Fruit fly (Drosophila melanogaster) whole organism, embryonic: ENCODE data around the gene Cyp4g15.

Experiments used
- Blimp-1 ChIP-seq: fragments of 200-800 bp; sonication (Bioruptor generic); optimal IDR thresholded peaks from 3 replicates; lab custom pipeline; 2018; ENCODE audit warnings: missing biosample characterization, missing genetic modification characterization, mild to moderate bottlenecking, moderate library complexity, missing genetic modification reagents
- CG11504 ChIP-seq: fragments of 200-800 bp; sonication (Bioruptor generic); optimal IDR thresholded peaks from 3 replicates; lab custom pipeline; 2019; ENCODE audit warnings: missing biosample characterization, mild to moderate bottlenecking, missing genetic modification characterization, moderate library complexity
- CG11696 ChIP-seq: fragments of 200-800 bp; sonication (Bioruptor generic); IDR thresholded peaks from 2 replicates; pipeline ENCODE4 v1.3.6; 2022; ENCODE audit warnings: missing biosample characterization, missing genetic modification characterization
- CG12659 ChIP-seq: fragments of 200-800 bp; sonication (Bioruptor generic); optimal IDR thresholded peaks from 3 replicates; lab custom pipeline; 2017; ENCODE audit warnings: mild to moderate bottlenecking, missing biosample characterization, missing genetic modification reagents, missing genetic modification characterization
- CG3281 ChIP-seq: fragments of 200-800 bp; sonication (Bioruptor generic); optimal IDR thresholded peaks from 3 replicates; lab custom pipeline; 2017; ENCODE audit warnings: missing biosample characterization, mild to moderate bottlenecking, missing genetic modification characterization
- CG33213 ChIP-seq: fragments of 200-800 bp; sonication (Bioruptor generic); optimal IDR thresholded peaks from 3 replicates; lab custom pipeline; 2016; ENCODE audit warnings: missing biosample characterization, missing genetic modification characterization
- CG34224 ChIP-seq: fragments of 200-800 bp; sonication (Bioruptor generic); IDR thresholded peaks from 3 replicates; pipeline ENCODE4 v1.3.6; 2022; ENCODE audit warnings: missing biosample characterization, missing genetic modification characterization; ENCODE audit not compliant: partially characterized antibody
- CG3995 ChIP-seq: fragments of 200-800 bp; sonication (Bioruptor generic); optimal IDR thresholded peaks from 3 replicates; lab custom pipeline; 2016; ENCODE audit warnings: missing biosample characterization, missing genetic modification characterization
- CG4282 ChIP-seq: fragments of 200-800 bp; sonication (Bioruptor generic); optimal IDR thresholded peaks from 2 replicates; lab custom pipeline; 2016; ENCODE audit warnings: missing biosample characterization, missing genetic modification characterization
- CG43689 ChIP-seq: fragments of 200-800 bp; sonication (Bioruptor generic); IDR thresholded peaks from 2 replicates; pipeline ENCODE4 v1.3.6; 2022; ENCODE audit warnings: missing biosample characterization, missing genetic modification characterization
- CG4730 ChIP-seq: fragments of 200-800 bp; sonication (Bioruptor generic); IDR thresholded peaks from 2 replicates; pipeline ENCODE4 v1.3.6; 2022; ENCODE audit warnings: missing biosample characterization, missing genetic modification characterization
- CG5245 ChIP-seq: fragments of 200-800 bp; sonication (Bioruptor generic); optimal IDR thresholded peaks from 3 replicates; lab custom pipeline; 2016; ENCODE audit warnings: missing biosample characterization, missing genetic modification characterization
- CG6791 ChIP-seq: fragments of 200-800 bp; sonication (Bioruptor generic); IDR thresholded peaks from 3 replicates; pipeline ENCODE4 v1.3.6; 2022; ENCODE audit warnings: missing biosample characterization, missing genetic modification characterization; ENCODE audit not compliant: partially characterized antibody
- CG6854 ChIP-seq: fragments of 200-800 bp; sonication (Bioruptor generic); optimal IDR thresholded peaks from 3 replicates; lab custom pipeline; 2017; ENCODE audit warnings: missing biosample characterization, mild to moderate bottlenecking, missing genetic modification characterization
- CG7839 ChIP-seq: fragments of 200-800 bp; sonication (Bioruptor generic); optimal IDR thresholded peaks from 3 replicates; lab custom pipeline; 2018; ENCODE audit warnings: missing biosample characterization, mild to moderate bottlenecking, missing genetic modification characterization, moderate library complexity
- CG7963 ChIP-seq: fragments of 200-800 bp; sonication (Bioruptor generic); IDR thresholded peaks from 3 replicates; pipeline ENCODE4 v1.3.6; 2022; ENCODE audit warnings: missing biosample characterization, missing genetic modification characterization; ENCODE audit not compliant: partially characterized antibody
- CG8765 ChIP-seq: fragments of 200-800 bp; sonication (Bioruptor generic); IDR thresholded peaks from 2 replicates; pipeline ENCODE4 v1.3.6; 2022; ENCODE audit warnings: missing biosample characterization, missing genetic modification characterization
- CHES-1-like ChIP-seq: fragments of 200-800 bp; sonication (Bioruptor generic); optimal IDR thresholded peaks from 2 replicates; lab custom pipeline; 2016; ENCODE audit warnings: missing biosample characterization, missing genetic modification characterization
- Dbx ChIP-seq: fragments of 200-800 bp; sonication (Bioruptor generic); IDR thresholded peaks from 3 replicates; pipeline ENCODE4 v1.3.6; 2022; ENCODE audit warnings: missing biosample characterization, missing genetic modification characterization
- GATAe ChIP-seq: fragments of 200-800 bp; sonication (Bioruptor generic); conservative IDR thresholded peaks from 2 replicates; pipeline ENCODE4 v1.3.6; 2022; ENCODE audit warnings: missing biosample characterization, missing genetic modification characterization
- H2.0 ChIP-seq: fragments of 200-800 bp; sonication (Bioruptor generic); IDR thresholded peaks from 2 replicates; pipeline ENCODE4 v1.3.6; 2022; ENCODE audit warnings: missing biosample characterization, missing genetic modification characterization
- Hr3 ChIP-seq: fragments of 200-800 bp; sonication (Bioruptor generic); optimal IDR thresholded peaks from 3 replicates; lab custom pipeline; 2016; ENCODE audit warnings: missing biosample characterization, missing genetic modification characterization
- Hsf ChIP-seq: fragments of 200-800 bp; sonication (Bioruptor generic); optimal IDR thresholded peaks from 3 replicates; lab custom pipeline; 2016; ENCODE audit warnings: missing biosample characterization, missing genetic modification characterization
- Lpt ChIP-seq: fragments of >200 bp; optimal IDR thresholded peaks from 2 replicates; lab custom pipeline; 2018; ENCODE audit warnings: missing biosample characterization, missing genetic modification characterization
- MBD-R2 ChIP-seq: fragments of 200-800 bp; sonication (Bioruptor generic); IDR thresholded peaks from 2 replicates; pipeline ENCODE4 v1.3.6; 2022; ENCODE audit warnings: missing biosample characterization, missing genetic modification characterization
- Mad ChIP-seq: fragments of 200-800 bp; sonication (Bioruptor generic); optimal IDR thresholded peaks from 2 replicates; lab custom pipeline; 2016; ENCODE audit warnings: missing biosample characterization, missing genetic modification characterization
- Mrtf ChIP-seq: fragments of 200-800 bp; sonication (Bioruptor generic); IDR thresholded peaks from 3 replicates; pipeline ENCODE4 v1.3.6; 2022; ENCODE audit warnings: missing biosample characterization, missing genetic modification characterization
- Oli ChIP-seq: fragments of 200-800 bp; sonication (Bioruptor generic); optimal IDR thresholded peaks from 2 replicates; lab custom pipeline; 2018; ENCODE audit warnings: missing biosample characterization, mild to moderate bottlenecking, missing genetic modification characterization, moderate library complexity
- ara ChIP-seq: fragments of 200-800 bp; sonication (Bioruptor generic); IDR thresholded peaks from 2 replicates; pipeline ENCODE4 v1.3.6; 2022; ENCODE audit warnings: missing biosample characterization, missing genetic modification characterization
- ase ChIP-seq: fragments of 200-800 bp; sonication (Bioruptor generic); IDR thresholded peaks from 3 replicates; pipeline ENCODE4 v1.3.6; 2022; ENCODE audit warnings: missing biosample characterization, missing genetic modification characterization
- chn ChIP-seq: fragments of 200-800 bp; sonication (Bioruptor generic); optimal IDR thresholded peaks from 2 replicates; lab custom pipeline; 2016; ENCODE audit warnings: missing biosample characterization, missing genetic modification characterization
- crc ChIP-seq: fragments of 200-800 bp; sonication (Bioruptor generic); optimal IDR thresholded peaks from 2 replicates; lab custom pipeline; 2016; ENCODE audit warnings: missing biosample characterization, missing genetic modification characterization
- en ChIP-seq: fragments of 200-800 bp; sonication (Bioruptor generic); optimal IDR thresholded peaks from 2 replicates; lab custom pipeline; 2016; ENCODE audit warnings: missing biosample characterization, missing genetic modification characterization
- eve ChIP-seq, 2 experiments: fragments of >200 bp; optimal IDR thresholded peaks; 2 replicates each; lab custom pipeline; 2017; ENCODE audit warnings: missing biosample characterization in 2 of 2, missing genetic modification characterization in 2 of 2
- gce ChIP-seq: fragments of 200-800 bp; sonication (Bioruptor generic); IDR thresholded peaks from 3 replicates; pipeline ENCODE4 v1.3.6; 2022; ENCODE audit warnings: missing biosample characterization, missing genetic modification characterization
- gcm ChIP-seq: fragments of 200-800 bp; sonication (Bioruptor generic); optimal IDR thresholded peaks from 2 replicates; lab custom pipeline; 2019; ENCODE audit warnings: missing biosample characterization, mild to moderate bottlenecking, missing genetic modification characterization, moderate library complexity
- gem ChIP-seq: fragments of 200-800 bp; sonication (Bioruptor generic); optimal IDR thresholded peaks from 2 replicates; lab custom pipeline; 2019; ENCODE audit warnings: missing biosample characterization, mild to moderate bottlenecking, missing genetic modification characterization, moderate library complexity
- gro ChIP-seq: fragments of 200-800 bp; sonication (Bioruptor generic); optimal IDR thresholded peaks from 2 replicates; lab custom pipeline; 2016; ENCODE audit warnings: missing biosample characterization, missing genetic modification characterization
- hkb ChIP-seq, 2 experiments: fragments of 200-800 bp in 1 of 2; fragments of >200 bp in 1 of 2; sonication (Bioruptor generic) in 1 of 2; IDR thresholded peaks in 1 of 2; optimal IDR thresholded peaks in 1 of 2; 2 replicates each; pipeline versions ENCODE4 v1.3.6 to Lab custom; 2017 to 2022; ENCODE audit warnings: missing biosample characterization in 1 of 2, missing genetic modification characterization in 1 of 2
- ind ChIP-seq: fragments of 200-800 bp; sonication (Bioruptor generic); optimal IDR thresholded peaks from 3 replicates; lab custom pipeline; 2016; ENCODE audit warnings: missing biosample characterization, missing genetic modification characterization
- lab ChIP-seq: fragments of 200-800 bp; sonication (Bioruptor generic); optimal IDR thresholded peaks from 3 replicates; lab custom pipeline; 2017; ENCODE audit warnings: missing biosample characterization, missing genetic modification characterization, mild to moderate bottlenecking, moderate library complexity, missing genetic modification reagents
- prd ChIP-seq, 3 experiments: fragments of >200 bp in 2 of 3; fragments of 200-800 bp in 1 of 3; sonication (Bioruptor generic) in 1 of 3; optimal IDR thresholded peaks in 2 of 3; IDR thresholded peaks in 1 of 3; 2 replicates in 2 of 3; 3 replicates in 1 of 3; pipeline versions ENCODE4 v1.3.6 to Lab custom; 2017 to 2022; ENCODE audit warnings: missing biosample characterization in 1 of 3, missing genetic modification characterization in 1 of 3
- salm ChIP-seq: fragments of 200-800 bp; sonication (Bioruptor generic); optimal IDR thresholded peaks from 2 replicates; lab custom pipeline; 2018; ENCODE audit warnings: missing biosample characterization, mild to moderate bottlenecking, missing genetic modification characterization
- sim ChIP-seq: fragments of 200-800 bp; sonication (Bioruptor generic); IDR thresholded peaks from 2 replicates; pipeline ENCODE4 v1.3.6; 2022; ENCODE audit warnings: missing biosample characterization, missing genetic modification characterization
- slp2 ChIP-seq: fragments of 200-800 bp; sonication (Bioruptor generic); optimal IDR thresholded peaks from 2 replicates; lab custom pipeline; 2016; ENCODE audit warnings: missing biosample characterization, missing genetic modification characterization
- sna ChIP-seq: fragments of 200-800 bp; sonication (Bioruptor generic); IDR thresholded peaks from 2 replicates; pipeline ENCODE4 v1.3.6; 2022; ENCODE audit warnings: missing biosample characterization, missing genetic modification characterization; ENCODE audit not compliant: partially characterized antibody
- sqz ChIP-seq: fragments of 200-800 bp; sonication (Bioruptor generic); optimal IDR thresholded peaks from 3 replicates; lab custom pipeline; 2018; ENCODE audit warnings: missing biosample characterization, mild to moderate bottlenecking, missing genetic modification characterization
- tna ChIP-seq: fragments of 200-800 bp; sonication (Bioruptor generic); IDR thresholded peaks from 2 replicates; pipeline ENCODE4 v1.3.6; 2022; ENCODE audit warnings: missing biosample characterization, missing genetic modification characterization; ENCODE audit not compliant: partially characterized antibody
- unpg ChIP-seq: fragments of 200-800 bp; sonication (Bioruptor generic); optimal IDR thresholded peaks from 3 replicates; lab custom pipeline; 2018; ENCODE audit warnings: missing biosample characterization, mild to moderate bottlenecking, missing genetic modification characterization, moderate library complexity

The Cyp4g15 gene

dm6 chrX:11446792-11447405 is 30.0 kb upstream of the Cyp4g15 start (continued):
- peak; percentile 61 for TF ChIP-seq Oli (tag; lab: Kevin White, UChicago)
- peak; percentile 84 for TF ChIP-seq CG12659 (GFP tag; lab: Kevin White, UChicago)
- TF ChIP-seq CG11696 (GFP tag; lab: Robert Waterston, UW) = no peak
- peak; percentile 79 for TF ChIP-seq gem (tag; lab: Kevin White, UChicago)
- TF ChIP-seq CG33213 (GFP tag; lab: Kevin White, UChicago) = peak; percentile 50
- TF ChIP-seq unpg (GFP tag; lab: Kevin White, UChicago) = peak; percentile 73
- no peak for TF ChIP-seq CG7963
- TF ChIP-seq CG8765 = peak; percentile 48; the same call in 1 of the 2 replicates
- no peak for TF ChIP-seq prd (optimal IDR thresholded peaks at IDR 0.05; lab: Kevin White, UChicago)
- peak; percentile 85 for TF ChIP-seq prd (GFP tag; IDR thresholded peaks at IDR 0.05; lab: Robert Waterston, UW)
- peak; percentile 89 for TF ChIP-seq CG3995
- TF ChIP-seq eve (GFP tag; optimal IDR thresholded peaks at IDR 0.05; lab: Kevin White, UChicago) = no peak
- TF ChIP-seq CG43689 (GFP tag; lab: Robert Waterston, UW) = no peak
- TF ChIP-seq gro (GFP tag; lab: Kevin White, UChicago) = peak; percentile 92
- peak; percentile 70 for TF ChIP-seq crc (GFP tag; lab: Kevin White, UChicago)
- peak; percentile 42 for TF ChIP-seq slp2 (GFP tag; lab: Kevin White, UChicago)
- TF ChIP-seq tna (GFP tag; lab: Robert Waterston, UW) = no peak
- TF ChIP-seq H2.0 (GFP tag; lab: Robert Waterston, UW) = peak; percentile 75
- peak; percentile 79 for TF ChIP-seq CHES-1-like (GFP tag; lab: Kevin White, UChicago)
- peak; percentile 41 for TF ChIP-seq Hr3
- peak; percentile 65 for TF ChIP-seq GATAe
- peak; percentile 56; the same call in 1 of the 3 replicates for TF ChIP-seq gce (GFP tag; lab: Robert Waterston, UW)
- peak; percentile 80 for TF ChIP-seq Hsf (GFP tag; lab: Kevin White, UChicago)
- TF ChIP-seq Lpt (GFP tag; lab: Kevin White, UChicago) = no peak
- no peak for TF ChIP-seq sim (GFP tag; lab: Robert Waterston, UW)
- no peak for TF ChIP-seq salm (tag; lab: Kevin White, UChicago)
- peak; percentile 86 for TF ChIP-seq CG3281 (GFP tag; lab: Kevin White, UChicago)
- TF ChIP-seq CG5245 (GFP tag; lab: Kevin White, UChicago) = peak; percentile 49
- TF ChIP-seq Blimp-1 (GFP tag; lab: Kevin White, UChicago) = peak; percentile 29
- TF ChIP-seq ara = peak; percentile 6; the same call in 1 of the 2 replicates
- no peak for TF ChIP-seq sqz (GFP tag; lab: Kevin White, UChicago)
- TF ChIP-seq en (GFP tag; lab: Kevin White, UChicago) = peak; percentile 25
- TF ChIP-seq Dbx (GFP tag; lab: Robert Waterston, UW) = peak; percentile 92
- TF ChIP-seq CG11504 (tag; lab: Kevin White, UChicago) = peak; percentile 70
- TF ChIP-seq sna (GFP tag; lab: Robert Waterston, UW) = no peak
- TF ChIP-seq Mad (GFP tag; lab: Kevin White, UChicago) = peak; percentile 57
- peak; percentile 71 for TF ChIP-seq CG4730 (GFP tag; lab: Robert Waterston, UW)
- TF ChIP-seq CG7839 = peak; percentile 88
- peak; percentile 77 for TF ChIP-seq Mrtf (GFP tag; lab: Robert Waterston, UW)
- no peak for TF ChIP-seq gcm
- TF ChIP-seq CG4282 = peak; percentile 59
- TF ChIP-seq CG6791 (GFP tag; lab: Robert Waterston, UW) = no peak
- peak; percentile 89 for TF ChIP-seq ind (GFP tag; lab: Kevin White, UChicago)
- TF ChIP-seq MBD-R2 (GFP tag; lab: Robert Waterston, UW) = peak; percentile 62; the same call in 1 of the 2 replicates
- TF ChIP-seq CG6854 (GFP tag; lab: Kevin White, UChicago) = peak; percentile 74
- TF ChIP-seq ase = no peak; the same call in 2 of the 3 replicates
- TF ChIP-seq hkb (optimal IDR thresholded peaks at IDR 0.05; lab: Kevin White, UChicago) = no peak
- TF ChIP-seq hkb (GFP tag; IDR thresholded peaks at IDR 0.05; lab: Robert Waterston, UW) = peak; percentile 50; the same call in 1 of the 2 replicates
- TF ChIP-seq CG34224 (GFP tag; lab: Robert Waterston, UW) = no peak
- peak; percentile 47 for TF ChIP-seq chn (GFP tag; lab: Kevin White, UChicago)
- TF ChIP-seq lab (GFP tag; lab: Kevin White, UChicago) = peak; percentile 92
